Worm (Caenorhabditis elegans): ENCODE results near the gene fbxb-42.

Gene fbxb-42

ce11 chrII:1519867-1520266 lies 17.6 kb upstream of the fbxb-42 start (continued):
- TF ChIP-seq lin-13 (GFP tag; optimal IDR thresholded peaks at IDR 0.05) (peak; percentile 33), fkh-8 (tag; optimal IDR thresholded peaks at IDR 0.05) (peak; percentile 52), F16B12.6 (tag; optimal IDR thresholded peaks at IDR 0.05) (no peak), efl-1 (optimal IDR thresholded peaks at IDR 0.05) (peak; percentile 12 to 20), efl-1 (GFP tag; optimal IDR thresholded peaks at IDR 0.05 in 1 of 2) (peak in 1 of 2 experiments; percentile 89), dsc-1 (tag; optimal IDR thresholded peaks at IDR 0.05) (peak; percentile 74), mab-9 (GFP tag; IDR thresholded peaks at IDR 0.05) (peak; percentile 51; the same call in 1 of the 2 replicates), nhr-19 (GFP tag; conservative IDR thresholded peaks at IDR 0.05) (peak; percentile 29; the same call in 1 of the 2 replicates)

ce11 chrII:1521956-1522355 lies 15.5 kb upstream of the fbxb-42 start:
- TF ChIP-seq unc-98 (GFP tag; IDR thresholded peaks at IDR 0.05) (no peak), C34B4.2 (tag; optimal IDR thresholded peaks at IDR 0.05) (no peak), nhr-85 (tag) (no peak), fkh-8 (tag; optimal IDR thresholded peaks at IDR 0.05) (no peak), grh-1 (GFP tag; IDR thresholded peaks at IDR 0.05) (no peak), fos-1 (tag; optimal IDR thresholded peaks at IDR 0.05) (no peak), ceh-90 (tag; optimal IDR thresholded peaks at IDR 0.05) (no peak), lsy-2 (tag; optimal IDR thresholded peaks at IDR 0.05) (no peak), snpc-4 (tag; optimal IDR thresholded peaks at IDR 0.05) (no peak), irx-1 (tag; optimal IDR thresholded peaks at IDR 0.05) (no peak), tlp-1 (tag; optimal IDR thresholded peaks at IDR 0.05) (no peak), ztf-11 (tag; optimal IDR thresholded peaks at IDR 0.05) (no peak), elt-3 (tag; optimal IDR thresholded peaks at IDR 0.05) (no peak), egl-27 (tag; optimal IDR thresholded peaks at IDR 0.05) (no peak), egl-13 (tag; optimal IDR thresholded peaks at IDR 0.05) (no peak), hlh-17 (GFP tag; optimal IDR thresholded peaks at IDR 0.05; ENCODE audit: borderline replicate concordance) (no peak)

ce11 chrII:1525498-1525897 lies 11.9 kb upstream of the fbxb-42 start, which contains the start of gene Y51H7BR.7:
Gene Y51H7BR.7 (minus strand): TSS chrII:1525598.
- no peak for TF ChIP-seq efl-1 (optimal IDR thresholded peaks at IDR 0.05)
- TF ChIP-seq efl-1 (GFP tag; optimal IDR thresholded peaks at IDR 0.05 in 1 of 2) = peak in 1 of 2 experiments; percentile 66
- TF ChIP-seq elt-3 (tag; optimal IDR thresholded peaks at IDR 0.05) = no peak

ce11 chrII:1529057-1529456 lies 8.4 kb upstream of the fbxb-42 start, which contains the start of gene Y51H7BR.4:
Gene Y51H7BR.4 (plus strand): TSS chrII:1529357.
- no peak for TF ChIP-seq elt-3 (tag; optimal IDR thresholded peaks at IDR 0.05)
- no peak for TF ChIP-seq skn-1 (tag; optimal IDR thresholded peaks at IDR 0.05)
- TF ChIP-seq nhr-90 (tag; optimal IDR thresholded peaks at IDR 0.05; ENCODE audit: poor library complexity) = no peak
- TF ChIP-seq irx-1 (tag; optimal IDR thresholded peaks at IDR 0.05) = no peak
- TF ChIP-seq ceh-82 (tag; optimal IDR thresholded peaks at IDR 0.05) = no peak
- no peak for TF ChIP-seq efl-1 (optimal IDR thresholded peaks at IDR 0.05)
- no peak for TF ChIP-seq efl-1 (GFP tag; optimal IDR thresholded peaks at IDR 0.05 in 1 of 2)
- TF ChIP-seq ets-5 (GFP tag; IDR thresholded peaks at IDR 0.05) = no peak
- TF ChIP-seq lin-13 (GFP tag; optimal IDR thresholded peaks at IDR 0.05) = no peak
- no peak for TF ChIP-seq nhr-28 (tag; optimal IDR thresholded peaks at IDR 0.05)
- no peak for TF ChIP-seq ztf-11 (tag; optimal IDR thresholded peaks at IDR 0.05)
- no peak for TF ChIP-seq nhr-12 (tag; optimal IDR thresholded peaks at IDR 0.05)
- TF ChIP-seq C16A3.4 (tag; optimal IDR thresholded peaks at IDR 0.05) = no peak
- no peak for TF ChIP-seq lsy-2 (tag; optimal IDR thresholded peaks at IDR 0.05)
- TF ChIP-seq fkh-4 (tag; optimal IDR thresholded peaks at IDR 0.05; ENCODE audit: borderline replicate concordance) = no peak
- TF ChIP-seq aha-1 (tag; optimal IDR thresholded peaks at IDR 0.05) = no peak
- no peak for TF ChIP-seq C34B4.2 (tag; optimal IDR thresholded peaks at IDR 0.05)
- TF ChIP-seq unc-98 (GFP tag; IDR thresholded peaks at IDR 0.05) = no peak
- TF ChIP-seq nhr-84 (tag; optimal IDR thresholded peaks at IDR 0.05) = no peak
- TF ChIP-seq ceh-88 (GFP tag; IDR thresholded peaks at IDR 0.05) = no peak
- no peak for TF ChIP-seq nhr-47 (tag; optimal IDR thresholded peaks at IDR 0.05)

- TF ChIP-seq nhr-71 (tag; optimal IDR thresholded peaks at IDR 0.05) (no peak), xbp-1 (tag; optimal IDR thresholded peaks at IDR 0.05) (no peak), tbx-2 (tag; optimal IDR thresholded peaks at IDR 0.05) (no peak), nhr-20 (tag; optimal IDR thresholded peaks at IDR 0.05) (no peak), ces-1 (GFP tag; optimal IDR thresholded peaks at IDR 0.05) (no peak)
Observed at ce11 chrII:1535931-1536330, 1.5 kb upstream of the fbxb-42 start, which contains the start of gene fbxb-43. Gene fbxb-43 (plus strand): TSS chrII:1536231.

Measured in whole organism, L1 larva.